Fruit fly (Drosophila melanogaster) whole organism, embryonic: ENCODE results near the gene Alp9.

Source experiments
- Ada2b ChIP-seq: fragments of 200-800 bp; sonication (Bioruptor generic); IDR thresholded peaks from 2 replicates; pipeline ENCODE4 v1.3.6; 2022; ENCODE audit warnings: missing biosample characterization, missing genetic modification characterization
- CG11504 ChIP-seq: fragments of 200-800 bp; sonication (Bioruptor generic); optimal IDR thresholded peaks from 3 replicates; lab custom pipeline; 2019; ENCODE audit warnings: missing biosample characterization, mild to moderate bottlenecking, missing genetic modification characterization, moderate library complexity
- CG14860 ChIP-seq: fragments of 200-800 bp; sonication (Bioruptor generic); IDR thresholded peaks from 3 replicates; pipeline ENCODE4 v1.3.6; 2022; ENCODE audit warnings: missing biosample characterization, missing genetic modification characterization; ENCODE audit not compliant: partially characterized antibody
- CG16813 ChIP-seq: fragments of 200-800 bp; sonication (Bioruptor generic); IDR thresholded peaks from 3 replicates; pipeline ENCODE4 v1.3.6; 2022; ENCODE audit warnings: missing biosample characterization, missing genetic modification characterization; ENCODE audit not compliant: partially characterized antibody
- CG17568 ChIP-seq: fragments of 200-800 bp; sonication (Bioruptor generic); optimal IDR thresholded peaks from 2 replicates; lab custom pipeline; 2018; ENCODE audit warnings: missing biosample characterization, mild to moderate bottlenecking, missing genetic modification characterization, moderate library complexity
- CG1832 ChIP-seq: fragments of 200-800 bp; sonication (Bioruptor generic); optimal IDR thresholded peaks from 2 replicates; lab custom pipeline; 2017; ENCODE audit warnings: missing biosample characterization, mild to moderate bottlenecking, missing genetic modification characterization, inconsistent platforms
- CG18599 ChIP-seq: fragments of 200-800 bp; sonication (Bioruptor generic); optimal IDR thresholded peaks from 3 replicates; lab custom pipeline; 2017; ENCODE audit warnings: missing biosample characterization, missing genetic modification characterization, mild to moderate bottlenecking, moderate library complexity, missing genetic modification reagents
- CG30431 ChIP-seq: fragments of 200-800 bp; sonication (Bioruptor generic); optimal IDR thresholded peaks from 2 replicates; lab custom pipeline; 2017; ENCODE audit warnings: missing biosample characterization, missing genetic modification characterization
- CG31224 ChIP-seq: fragments of 200-800 bp; sonication (Bioruptor generic); IDR thresholded peaks from 2 replicates; pipeline ENCODE4 v1.3.6; 2022; ENCODE audit warnings: missing biosample characterization, missing genetic modification characterization
- CG4424 ChIP-seq: fragments of 200-800 bp; sonication (Bioruptor generic); optimal IDR thresholded peaks from 3 replicates; lab custom pipeline; 2016; ENCODE audit warnings: missing biosample characterization, missing genetic modification characterization
- CG5245 ChIP-seq: fragments of 200-800 bp; sonication (Bioruptor generic); optimal IDR thresholded peaks from 3 replicates; lab custom pipeline; 2016; ENCODE audit warnings: missing biosample characterization, missing genetic modification characterization
- CG6854 ChIP-seq: fragments of 200-800 bp; sonication (Bioruptor generic); optimal IDR thresholded peaks from 3 replicates; lab custom pipeline; 2017; ENCODE audit warnings: missing biosample characterization, mild to moderate bottlenecking, missing genetic modification characterization
- CG7357 ChIP-seq: fragments of 200-800 bp; sonication (Bioruptor generic); IDR thresholded peaks from 3 replicates; pipeline ENCODE4 v1.3.6; 2022; ENCODE audit warnings: missing biosample characterization, missing genetic modification characterization
- CG7372 ChIP-seq: fragments of 200-800 bp; sonication (Bioruptor generic); IDR thresholded peaks from 2 replicates; pipeline ENCODE4 v1.3.6; 2022; ENCODE audit warnings: missing biosample characterization, missing genetic modification characterization
- CG7839 ChIP-seq: fragments of 200-800 bp; sonication (Bioruptor generic); optimal IDR thresholded peaks from 3 replicates; lab custom pipeline; 2018; ENCODE audit warnings: missing biosample characterization, mild to moderate bottlenecking, missing genetic modification characterization, moderate library complexity
- CG7987 ChIP-seq: fragments of 200-800 bp; sonication (Bioruptor generic); optimal IDR thresholded peaks from 2 replicates; lab custom pipeline; 2018; ENCODE audit warnings: missing biosample characterization, mild to moderate bottlenecking, missing genetic modification characterization, moderate library complexity
- Deaf1 ChIP-seq: fragments of 200-800 bp; optimal IDR thresholded peaks from 3 replicates; lab custom pipeline; 2019; ENCODE audit warnings: missing biosample characterization, mild to moderate bottlenecking, missing genetic modification characterization, moderate library complexity
- Drgx ChIP-seq: fragments of 200-800 bp; sonication (Bioruptor generic); IDR thresholded peaks from 2 replicates; pipeline ENCODE4 v1.3.6; 2022; ENCODE audit warnings: missing biosample characterization, missing genetic modification characterization
- ERR ChIP-seq: fragments of 200-800 bp; sonication (Bioruptor generic); optimal IDR thresholded peaks from 2 replicates; lab custom pipeline; 2016; ENCODE audit warnings: missing biosample characterization, missing genetic modification characterization
- Eip74EF ChIP-seq, 2 experiments: fragments of 200-800 bp in 1 of 2; fragments of >200 bp in 1 of 2; sonication (Bioruptor generic) in 1 of 2; optimal IDR thresholded peaks; 2 replicates each; lab custom pipeline; 2017 to 2019; ENCODE audit warnings: missing biosample characterization in 2 of 2, missing genetic modification characterization in 2 of 2, mild to moderate bottlenecking in 1 of 2, moderate library complexity in 1 of 2
- Ets65A ChIP-seq: fragments of 200-800 bp; sonication (Bioruptor generic); peaks from one replicate; lab custom pipeline; 2016; ENCODE audit warnings: missing biosample characterization, missing genetic modification characterization
- H2.0 ChIP-seq: fragments of 200-800 bp; sonication (Bioruptor generic); IDR thresholded peaks from 2 replicates; pipeline ENCODE4 v1.3.6; 2022; ENCODE audit warnings: missing biosample characterization, missing genetic modification characterization
- HHEX ChIP-seq: fragments of 200-800 bp; sonication (Bioruptor generic); optimal IDR thresholded peaks from 3 replicates; lab custom pipeline; 2017; ENCODE audit warnings: missing biosample characterization, mild to moderate bottlenecking, missing genetic modification characterization, missing genetic modification reagents
- HLH54F ChIP-seq: fragments of 200-800 bp; sonication (Bioruptor generic); optimal IDR thresholded peaks from 3 replicates; lab custom pipeline; 2016; ENCODE audit warnings: missing biosample characterization, missing genetic modification characterization
- Lhr ChIP-seq: fragments of 200-800 bp; sonication (Bioruptor generic); optimal IDR thresholded peaks from 3 replicates; lab custom pipeline; 2017; ENCODE audit warnings: mild to moderate bottlenecking, missing biosample characterization, missing genetic modification reagents, missing genetic modification characterization
- Mad ChIP-seq: fragments of 200-800 bp; sonication (Bioruptor generic); optimal IDR thresholded peaks from 2 replicates; lab custom pipeline; 2016; ENCODE audit warnings: missing biosample characterization, missing genetic modification characterization
- NFAT ChIP-seq: fragments of 200-800 bp; sonication (Bioruptor generic); IDR thresholded peaks from 2 replicates; pipeline ENCODE4 v1.3.6; 2022; ENCODE audit warnings: missing biosample characterization, missing genetic modification characterization
- Side ChIP-seq: fragments of 200-800 bp; sonication (Bioruptor generic); optimal IDR thresholded peaks from 2 replicates; lab custom pipeline; 2016; ENCODE audit warnings: missing biosample characterization, missing genetic modification characterization
- cad ChIP-seq: fragments of >200 bp; optimal IDR thresholded peaks from 2 replicates; lab custom pipeline; 2017; ENCODE audit warnings: missing biosample characterization, missing genetic modification characterization
- crol ChIP-seq: fragments of 200-800 bp; sonication (Bioruptor generic); IDR thresholded peaks from 2 replicates; pipeline ENCODE4 v1.3.6; 2022; ENCODE audit warnings: missing biosample characterization, missing genetic modification characterization
- cwo ChIP-seq: fragments of 200-800 bp; sonication (Bioruptor generic); optimal IDR thresholded peaks from 3 replicates; lab custom pipeline; 2017; ENCODE audit warnings: missing biosample characterization, missing genetic modification characterization, mild to moderate bottlenecking, moderate library complexity, missing genetic modification reagents
- grn ChIP-seq: fragments of 200-800 bp; sonication (Bioruptor generic); optimal IDR thresholded peaks from 3 replicates; lab custom pipeline; 2017; ENCODE audit warnings: missing biosample characterization, missing genetic modification characterization
- h ChIP-seq: fragments of >200 bp; optimal IDR thresholded peaks from 2 replicates; lab custom pipeline; 2017
- lbe ChIP-seq: fragments of 200-800 bp; sonication (Bioruptor generic); optimal IDR thresholded peaks from 2 replicates; lab custom pipeline; 2016; ENCODE audit warnings: missing biosample characterization, mild to moderate bottlenecking, missing genetic modification characterization
- mam ChIP-seq: fragments of 200-800 bp; sonication (Bioruptor generic); optimal IDR thresholded peaks from 3 replicates; lab custom pipeline; 2016; ENCODE audit warnings: missing biosample characterization, missing genetic modification characterization
- phol ChIP-seq: fragments of 200-800 bp; sonication (Bioruptor generic); optimal IDR thresholded peaks from 3 replicates; lab custom pipeline; 2018; ENCODE audit warnings: missing biosample characterization, mild to moderate bottlenecking, missing genetic modification characterization, moderate library complexity
- prd ChIP-seq, 3 experiments: fragments of >200 bp in 2 of 3; fragments of 200-800 bp in 1 of 3; sonication (Bioruptor generic) in 1 of 3; optimal IDR thresholded peaks in 2 of 3; IDR thresholded peaks in 1 of 3; 2 replicates in 2 of 3; 3 replicates in 1 of 3; pipeline versions ENCODE4 v1.3.6 to Lab custom; 2017 to 2022; ENCODE audit warnings: missing biosample characterization in 1 of 3, missing genetic modification characterization in 1 of 3
- ranshi ChIP-seq: fragments of 200-800 bp; sonication (Bioruptor generic); IDR thresholded peaks from 2 replicates; pipeline ENCODE4 v1.3.6; 2022; ENCODE audit warnings: missing biosample characterization, missing genetic modification characterization
- slbo ChIP-seq: fragments of 200-800 bp; sonication (Bioruptor generic); IDR thresholded peaks from 2 replicates; pipeline ENCODE4 v1.3.6; 2022; ENCODE audit warnings: missing biosample characterization, missing genetic modification characterization
- ssp ChIP-seq: fragments of 200-800 bp; sonication (Bioruptor generic); IDR thresholded peaks from 2 replicates; pipeline ENCODE4 v1.3.6; 2022; ENCODE audit warnings: missing biosample characterization, missing genetic modification characterization
- tin ChIP-seq: fragments of 200-800 bp; sonication (Bioruptor generic); optimal IDR thresholded peaks from 3 replicates; lab custom pipeline; 2016; ENCODE audit warnings: missing biosample characterization, missing genetic modification characterization
- zen2 ChIP-seq: fragments of 200-800 bp; sonication (Bioruptor generic); IDR thresholded peaks from 3 replicates; pipeline ENCODE4 v1.3.6; 2022; ENCODE audit warnings: missing biosample characterization, missing genetic modification characterization; ENCODE audit not compliant: partially characterized antibody

Gene Alp9

DNA sequence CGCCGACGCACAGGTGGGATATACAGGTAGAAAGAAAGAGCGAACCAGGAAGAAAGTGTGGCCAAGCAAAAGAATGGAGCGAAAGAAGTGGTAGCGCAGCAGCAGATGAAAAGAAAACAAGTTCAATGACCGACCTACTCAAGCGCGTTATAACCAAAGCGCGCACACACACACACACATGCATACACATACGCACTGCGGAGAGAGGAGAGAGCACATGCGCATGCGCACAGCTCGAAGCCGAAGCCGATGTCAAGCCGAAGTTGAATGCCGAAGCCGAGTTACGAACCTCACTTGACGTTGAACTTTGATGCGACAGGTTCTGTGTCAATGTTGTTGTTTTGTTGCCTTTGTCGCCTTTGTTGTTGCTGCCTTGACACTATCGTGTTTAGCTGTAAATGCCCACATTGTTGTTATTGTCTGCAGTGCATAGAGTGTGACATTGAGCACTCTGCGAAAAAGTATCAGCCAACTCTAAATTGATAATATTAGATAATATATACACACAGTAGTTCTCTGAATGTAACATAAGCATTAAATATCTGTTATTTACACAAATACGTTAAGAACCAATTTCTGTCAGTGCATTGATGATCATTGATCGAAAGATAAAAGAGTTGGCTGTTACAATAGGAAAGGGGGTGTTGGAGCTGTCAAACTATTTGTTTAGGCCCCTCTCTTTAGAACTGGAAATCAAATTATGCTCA lies 39.0 kb downstream of the Alp9 start (continued):
- no peak for TF ChIP-seq cwo (GFP tag; lab: Kevin White, UChicago)

DNA sequence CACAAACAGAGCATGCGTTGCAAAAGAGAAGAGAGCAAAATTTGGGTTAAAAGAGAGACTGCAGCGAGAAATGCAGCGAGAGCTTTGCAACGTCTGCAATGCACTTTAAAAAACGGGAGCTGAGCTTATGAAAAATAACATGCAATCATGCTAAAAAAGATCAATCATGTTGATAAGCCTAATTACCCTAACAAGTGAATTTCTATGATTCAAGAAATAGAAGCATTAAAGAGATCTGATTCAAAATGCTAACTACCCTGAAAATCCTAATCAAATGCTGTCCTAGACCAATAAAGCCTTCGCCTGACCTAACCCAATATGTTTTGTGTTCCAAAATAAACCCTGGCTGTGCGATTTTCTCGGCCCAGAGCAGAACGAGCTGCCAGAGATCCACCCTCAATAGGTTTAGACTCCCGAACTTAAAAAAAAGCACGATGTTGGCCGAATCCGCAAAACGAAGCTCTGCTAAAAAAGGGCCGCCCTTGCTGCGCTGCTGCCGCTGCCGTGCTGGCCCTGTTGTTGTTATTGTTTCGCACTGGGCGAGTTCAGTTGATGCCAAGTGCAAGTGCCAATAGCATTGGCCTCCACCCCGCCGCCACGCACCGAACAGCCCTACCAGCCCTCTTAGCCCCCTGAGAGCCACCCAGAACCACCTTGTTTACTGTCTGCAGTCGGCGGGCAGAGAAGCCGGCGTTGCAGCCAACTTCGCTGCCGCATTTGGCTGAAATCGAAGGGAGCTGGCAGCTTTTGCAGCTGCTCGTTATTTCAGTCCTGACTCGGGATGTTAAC lies 40.1 kb downstream of the Alp9 start:
- TF ChIP-seq Deaf1 (tag; lab: Kevin White, UChicago) (peak; percentile 5), prd (optimal IDR thresholded peaks at IDR 0.05; lab: Kevin White, UChicago) (no peak), prd (GFP tag; IDR thresholded peaks at IDR 0.05; lab: Robert Waterston, UW) (no peak), ERR (no peak), Drgx (GFP tag; lab: Robert Waterston, UW) (peak; percentile 26; the same call in 1 of the 2 replicates), CG4424 (no peak)

DNA sequence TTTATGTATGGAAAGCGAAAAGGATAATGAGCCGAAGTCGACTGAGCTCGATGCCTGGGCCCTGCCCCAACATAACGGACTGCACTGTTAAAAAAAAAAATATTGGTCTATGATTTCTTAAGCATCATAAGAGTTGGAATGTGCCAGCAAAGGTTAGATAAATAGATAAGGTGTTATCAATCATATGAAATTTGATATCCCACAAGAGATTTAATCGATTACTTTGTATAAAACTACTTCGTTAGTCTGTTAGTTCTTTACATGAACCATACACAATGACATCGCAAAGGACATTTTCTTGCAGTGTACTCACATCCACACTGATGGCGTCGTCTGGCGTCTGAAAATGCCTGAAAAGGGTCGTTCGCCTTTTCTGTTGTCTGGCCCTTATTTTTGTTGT lies 42.1 kb downstream of the Alp9 start:
- TF ChIP-seq ssp (GFP tag; lab: Robert Waterston, UW) (no peak), Ada2b (GFP tag; lab: Robert Waterston, UW) (no peak), tin (GFP tag; lab: Kevin White, UChicago) (no peak), crol (GFP tag; lab: Robert Waterston, UW) (no peak), ranshi (GFP tag; lab: Robert Waterston, UW) (no peak), Mad (no peak), CG18599 (GFP tag; lab: Kevin White, UChicago) (peak; percentile 21), CG30431 (GFP tag; lab: Kevin White, UChicago) (no peak), Drgx (GFP tag; lab: Robert Waterston, UW) (0 out of 2 replicates have a peak, but pooled peaks have one; percentile 30), h (lab: Kevin White, UChicago) (no peak), grn (no peak), CG16813 (GFP tag; lab: Robert Waterston, UW) (no peak), CG6854 (GFP tag; lab: Kevin White, UChicago) (no peak), Side (no peak), CG7987 (GFP tag; lab: Kevin White, UChicago) (no peak), CG11504 (no peak), HHEX (GFP tag; lab: Kevin White, UChicago) (no peak)

DNA sequence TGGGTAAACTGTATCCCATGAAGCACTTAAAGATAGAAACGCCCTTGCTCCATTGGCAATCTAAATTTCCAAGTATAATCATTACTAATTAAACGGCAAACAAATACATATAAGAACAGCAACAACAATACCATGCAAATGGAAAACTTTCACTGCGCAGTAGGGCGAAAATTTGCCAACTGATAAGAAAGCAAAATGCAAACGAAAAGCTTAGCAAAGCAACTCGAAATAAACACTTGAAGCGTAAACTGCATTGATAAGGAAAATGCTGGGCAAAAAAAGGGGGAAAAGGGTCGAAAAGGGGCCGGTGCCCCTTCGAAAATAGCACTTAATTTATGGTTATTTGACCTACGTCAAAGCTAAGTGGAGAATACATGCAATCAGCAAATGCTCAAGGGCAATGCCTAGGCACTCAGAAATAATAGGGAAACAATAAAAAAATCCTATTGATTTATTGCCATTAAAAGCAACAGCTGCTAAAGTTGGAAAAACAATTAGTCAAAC lies 43.3 kb downstream of the Alp9 start:
- TF ChIP-seq lbe (GFP tag; lab: Kevin White, UChicago) (no peak), NFAT (GFP tag; lab: Robert Waterston, UW) (no peak), Eip74EF (GFP tag; optimal IDR thresholded peaks at IDR 0.05; lab: Kevin White, UChicago) (no peak), phol (no peak), slbo (GFP tag; lab: Robert Waterston, UW) (no peak), H2.0 (GFP tag; lab: Robert Waterston, UW) (no peak), CG1832 (GFP tag; lab: Kevin White, UChicago) (no peak)

DNA sequence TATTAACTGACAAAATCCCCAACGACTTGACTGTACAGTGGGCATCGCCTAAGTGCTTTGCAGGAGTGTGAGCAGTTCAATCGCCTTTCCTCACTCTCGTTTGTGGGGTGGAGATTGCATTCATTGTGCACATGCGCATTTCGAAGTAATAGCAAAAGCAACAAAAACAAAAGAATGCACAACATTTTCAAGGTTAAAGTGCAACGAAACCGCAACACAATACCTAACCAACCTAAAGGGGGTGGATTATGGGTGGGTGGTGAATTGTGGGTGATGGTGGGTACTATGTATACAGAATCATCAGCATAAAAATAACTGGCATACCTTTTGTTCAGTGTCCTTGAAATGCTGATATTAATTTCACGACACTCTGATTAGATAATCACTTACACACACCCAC lies 44.1 kb downstream of the Alp9 start:
- TF ChIP-seq CG31224 (GFP tag; lab: Robert Waterston, UW), result no peak
- TF ChIP-seq slbo (GFP tag; lab: Robert Waterston, UW), result no peak
- no peak for TF ChIP-seq CG7357
- TF ChIP-seq CG17568 (GFP tag; lab: Kevin White, UChicago), result no peak
- TF ChIP-seq mam (GFP tag; lab: Kevin White, UChicago), result no peak
- TF ChIP-seq CG7839 (tag; lab: Kevin White, UChicago), result no peak
- no peak for TF ChIP-seq HLH54F (GFP tag; lab: Kevin White, UChicago)
- TF ChIP-seq CG7372 (GFP tag; lab: Robert Waterston, UW), result no peak
- peak; percentile 52 for TF ChIP-seq Ets65A
- TF ChIP-seq CG14860 (GFP tag; lab: Robert Waterston, UW), result 0 out of 3 replicates have a peak, but pooled peaks have one; percentile 10
- TF ChIP-seq Lhr (GFP tag; lab: Kevin White, UChicago), result no peak
- TF ChIP-seq CG5245, result no peak
- no peak for TF ChIP-seq zen2 (GFP tag; lab: Robert Waterston, UW)
- TF ChIP-seq cad (GFP tag; lab: Kevin White, UChicago), result no peak
